Worm (Caenorhabditis elegans) whole organism, late embryonic: Measurements from ENCODE around the gene str-52.

Source experiments
- ceh-2 ChIP-seq: sonication (generic microtip); optimal IDR thresholded peaks from 2 replicates; lab custom pipeline; 2016; ENCODE audit warnings: missing genotype, missing genetic modification characterization, missing compliant biosample characterization
- ceh-24 ChIP-seq: sonication (generic microtip); optimal IDR thresholded peaks from 2 replicates; lab custom pipeline; 2016; ENCODE audit warnings: mild to moderate bottlenecking, missing genetic modification characterization, missing compliant biosample characterization
- ceh-31 ChIP-seq: sonication (generic microtip); optimal IDR thresholded peaks from 2 replicates; lab custom pipeline; 2016; ENCODE audit warnings: missing genetic modification characterization, missing compliant biosample characterization
- ceh-34 ChIP-seq: sonication (generic microtip); optimal IDR thresholded peaks from 2 replicates; lab custom pipeline; 2016; ENCODE audit warnings: mild to moderate bottlenecking, missing genetic modification characterization, missing compliant biosample characterization
- hlh-30 ChIP-seq: sonication (generic microtip); optimal IDR thresholded peaks from 2 replicates; lab custom pipeline; 2017; ENCODE audit warnings: antibody characterized with exemption, missing genetic modification characterization, missing compliant biosample characterization; ENCODE audit not compliant: insufficient read depth
- lim-6 ChIP-seq: sonication (generic microtip); optimal IDR thresholded peaks from 2 replicates; lab custom pipeline; 2016; ENCODE audit warnings: missing genetic modification characterization, missing compliant biosample characterization
- nfya-1 ChIP-seq: sonication (generic microtip); optimal IDR thresholded peaks from 2 replicates; lab custom pipeline; 2017; ENCODE audit warnings: missing genetic modification characterization, mild to moderate bottlenecking, missing compliant biosample characterization, antibody characterized with exemption, moderate library complexity
- sdc-2 ChIP-seq: sonication (generic microtip); optimal IDR thresholded peaks from 2 replicates; lab custom pipeline; 2016; ENCODE audit warnings: missing genotype, missing genetic modification characterization, missing compliant biosample characterization

ce11 chrV:2121910-2122362, 24.0 kb downstream of the str-52 start, which contains the start of gene F22F7.8:
- TF ChIP-seq ceh-31 (tag; lab: Kevin White, UChicago) (no peak), lim-6 (no peak), nfya-1 (no peak), hlh-30 (tag; lab: Kevin White, UChicago) (no peak), ceh-2 (no peak), ceh-24 (tag; lab: Kevin White, UChicago) (no peak), sdc-2 (tag; lab: Kevin White, UChicago) (no peak), ceh-34 (tag; lab: Kevin White, UChicago) (no peak)
